Fruit fly (Drosophila melanogaster): Measurements from ENCODE around the gene CG34347.

The CG34347 gene

dm6 chr3R:31405277-31406207, 94.6 kb downstream of the CG34347 start, which contains the start of gene PNPase:
PNPase (minus strand) TSS chr3R:31405452.
- TF ChIP-seq CG9948 (tag; optimal IDR thresholded peaks at IDR 0.05): no peak
- no peak for TF ChIP-seq gl (tag; optimal IDR thresholded peaks at IDR 0.05)
- no peak for TF ChIP-seq D1 (tag; optimal IDR thresholded peaks at IDR 0.05)
- peak; percentile 28 for TF ChIP-seq EcR (GFP tag; optimal IDR thresholded peaks at IDR 0.05)
- TF ChIP-seq CG12605 (GFP tag; IDR thresholded peaks at IDR 0.05): peak; percentile 45
- TF ChIP-seq CG8159 (tag; optimal IDR thresholded peaks at IDR 0.05): no peak
- 0 out of 3 replicates have a peak, but pooled peaks have one; percentile 10 for TF ChIP-seq CG4496 (GFP tag; IDR thresholded peaks at IDR 0.05)
- peak; percentile 62 for TF ChIP-seq CG32121 (GFP tag; IDR thresholded peaks at IDR 0.05)
- TF ChIP-seq CG14655 (GFP tag; optimal IDR thresholded peaks at IDR 0.05): no peak

dm6 chr3R:31407026-31407654, 96.2 kb downstream of the CG34347 start:
- TF ChIP-seq CG8301 (tag; optimal IDR thresholded peaks at IDR 0.05) (no peak), EcR (GFP tag; optimal IDR thresholded peaks at IDR 0.05) (peak; percentile 66)

- no peak for TF ChIP-seq CG13204 (GFP tag; optimal IDR thresholded peaks at IDR 0.05)
- TF ChIP-seq CG9948 (tag; optimal IDR thresholded peaks at IDR 0.05): no peak
- no peak for TF ChIP-seq CG10348 (GFP tag; IDR thresholded peaks at IDR 0.05)
- TF ChIP-seq Pif1B (GFP tag; optimal IDR thresholded peaks at IDR 0.05): peak; percentile 13
- peak; percentile 64 for TF ChIP-seq EcR (GFP tag; optimal IDR thresholded peaks at IDR 0.05)
- no peak for TF ChIP-seq Snoo (tag; optimal IDR thresholded peaks at IDR 0.05)
- no peak for TF ChIP-seq CG8159 (tag; optimal IDR thresholded peaks at IDR 0.05)
- no peak for TF ChIP-seq D1 (tag; optimal IDR thresholded peaks at IDR 0.05)
- no peak for TF ChIP-seq Ets98B (GFP tag; IDR thresholded peaks at IDR 0.05)
- no peak for TF ChIP-seq CG8301 (tag; optimal IDR thresholded peaks at IDR 0.05)
- TF ChIP-seq CG4496 (GFP tag; IDR thresholded peaks at IDR 0.05): no peak
- TF ChIP-seq CG34367 (tag; optimal IDR thresholded peaks at IDR 0.05): no peak
- no peak for TF ChIP-seq CG15710 (tag; optimal IDR thresholded peaks at IDR 0.05)
Observed at dm6 chr3R:31409627-31410201, 98.8 kb downstream of the CG34347 start.

dm6 chr3R:31419531-31419930, 108.6 kb downstream of the CG34347 start:
- TF ChIP-seq D1 (tag; optimal IDR thresholded peaks at IDR 0.05) (no peak), CG10348 (GFP tag; IDR thresholded peaks at IDR 0.05) (no peak), CG4496 (GFP tag; IDR thresholded peaks at IDR 0.05) (no peak), Snoo (tag; optimal IDR thresholded peaks at IDR 0.05) (no peak), CG14655 (GFP tag; optimal IDR thresholded peaks at IDR 0.05) (no peak), EcR (GFP tag; optimal IDR thresholded peaks at IDR 0.05) (no peak), CG12605 (GFP tag; IDR thresholded peaks at IDR 0.05) (no peak)

dm6 chr3R:31420675-31421074, 109.7 kb downstream of the CG34347 start:
- TF ChIP-seq EcR (GFP tag; optimal IDR thresholded peaks at IDR 0.05) (no peak), CG34367 (tag; optimal IDR thresholded peaks at IDR 0.05) (no peak), CG14655 (GFP tag; optimal IDR thresholded peaks at IDR 0.05) (no peak), Pif1A (GFP tag; optimal IDR thresholded peaks at IDR 0.05) (no peak), CG8301 (tag; optimal IDR thresholded peaks at IDR 0.05) (no peak), CG10348 (GFP tag; IDR thresholded peaks at IDR 0.05) (no peak), CG9948 (tag; optimal IDR thresholded peaks at IDR 0.05) (no peak), Ets98B (GFP tag; IDR thresholded peaks at IDR 0.05) (no peak), CG8159 (tag; optimal IDR thresholded peaks at IDR 0.05) (no peak), gl (tag; optimal IDR thresholded peaks at IDR 0.05) (no peak), rn (GFP tag; IDR thresholded peaks at IDR 0.05) (no peak), CG4496 (GFP tag; IDR thresholded peaks at IDR 0.05) (no peak; the same call in 2 of the 3 replicates)

Measured in whole organism, pupa.